Fruit fly (Drosophila melanogaster) whole organism, larva: Measurements from ENCODE around the gene apolpp.

Experiments
- noc ChIP-seq: fragments of 200-800 bp; sonication (Bioruptor generic); optimal IDR thresholded peaks from 3 replicates; lab custom pipeline; 2019; ENCODE audit warnings: missing biosample characterization, mild to moderate bottlenecking, missing genetic modification characterization, moderate library complexity

Gene apolpp

DNA sequence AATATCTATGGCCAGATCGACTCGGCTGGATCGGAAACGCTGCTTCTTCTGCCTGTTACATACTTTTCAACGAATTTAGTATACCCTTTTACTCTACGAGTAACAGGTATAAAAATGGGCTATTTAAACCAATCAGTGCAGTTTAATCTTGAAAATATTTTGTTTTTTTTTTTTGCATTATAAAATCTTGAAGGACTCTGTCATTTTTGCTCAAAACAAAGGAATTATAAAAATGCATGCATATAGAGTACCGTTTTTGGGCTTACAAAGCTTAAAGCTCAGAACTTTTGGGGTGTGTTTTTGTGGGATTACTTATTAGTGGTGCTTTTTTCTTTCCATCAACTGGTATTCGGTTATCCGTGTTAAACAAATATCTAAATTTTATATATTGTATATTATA is 65.5 kb downstream of the apolpp start, which contains the start of gene CG11155:
Gene CG11155 (plus strand): TSS at position 313 of the 400 bp plus-strand sequence.
- TF ChIP-seq noc (tag; lab: Kevin White, UChicago) = no peak
